Worm (Caenorhabditis elegans): ENCODE data around the gene F41G4.7.

Gene F41G4.7

DNA sequence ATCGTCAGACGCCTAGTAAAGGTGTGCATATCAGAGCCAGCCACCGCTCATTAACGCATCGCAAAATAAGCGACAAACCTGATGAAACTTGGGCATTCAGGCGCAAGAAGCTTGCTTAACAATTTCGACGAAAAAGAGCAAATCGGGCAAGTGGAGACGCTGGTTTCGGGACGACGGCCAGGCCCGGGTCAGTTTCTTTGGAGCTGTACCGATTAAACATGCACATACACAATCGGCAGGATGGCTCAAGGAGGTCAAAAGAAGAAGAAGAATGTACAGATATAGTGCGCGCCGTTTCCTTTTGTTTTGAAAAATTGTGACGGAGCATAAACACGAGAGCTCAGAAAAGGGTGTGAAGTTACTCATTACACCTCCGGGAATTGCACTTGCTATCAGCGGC, 9.7 kb downstream of the F41G4.7 start:
- TF ChIP-seq him-1 (tag; optimal IDR thresholded peaks at IDR 0.05) (no peak), W03F9.2 (tag; optimal IDR thresholded peaks at IDR 0.05) (no peak), dao-5 (tag; optimal IDR thresholded peaks at IDR 0.05) (no peak)

DNA sequence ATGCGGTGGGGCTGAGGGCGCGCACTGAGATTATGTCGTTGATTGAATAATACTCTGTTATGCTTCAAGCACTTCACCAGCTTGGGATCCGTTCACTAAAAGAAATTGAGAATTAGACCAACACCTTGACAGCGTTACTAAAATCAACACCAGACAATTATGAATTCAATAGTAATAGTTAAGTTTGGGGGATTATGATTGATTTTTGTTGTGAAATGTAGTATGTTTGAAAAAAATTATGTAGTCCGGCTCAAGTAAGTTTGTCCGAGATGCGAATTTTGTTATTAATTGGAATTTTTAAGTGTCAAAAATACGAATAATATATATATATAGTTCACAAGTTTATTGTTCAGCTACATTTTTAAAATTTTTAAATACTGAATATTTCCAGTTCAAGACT, 10.8 kb downstream of the F41G4.7 start, which contains the start of gene sto-5:
TSS of gene sto-5 (minus strand) at position 101 of the 400 bp plus-strand sequence.
- TF ChIP-seq W03F9.2 (tag; optimal IDR thresholded peaks at IDR 0.05) (no peak), dao-5 (tag; optimal IDR thresholded peaks at IDR 0.05) (no peak), him-1 (tag; optimal IDR thresholded peaks at IDR 0.05) (no peak)

DNA sequence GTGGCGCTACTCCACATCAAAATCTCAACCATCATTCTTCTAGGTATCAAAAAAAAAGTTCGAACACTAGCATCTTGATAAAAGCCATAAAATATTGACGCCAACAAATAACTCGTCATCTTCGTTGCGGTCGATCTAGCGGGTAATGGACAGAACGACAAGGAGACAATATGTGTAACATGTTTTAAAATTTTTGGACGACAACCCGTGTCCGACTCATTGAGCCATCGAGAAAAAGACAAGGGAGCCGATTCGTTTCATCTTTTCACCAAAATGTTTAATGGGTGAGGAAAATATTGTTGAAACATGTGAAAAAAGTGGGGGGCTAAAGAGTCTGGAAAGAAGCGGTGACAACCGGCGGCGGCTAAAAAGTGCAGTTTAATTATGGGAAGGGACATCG, 14.7 kb downstream of the F41G4.7 start:
- TF ChIP-seq him-1 (tag; optimal IDR thresholded peaks at IDR 0.05) (no peak), W03F9.2 (tag; optimal IDR thresholded peaks at IDR 0.05) (no peak), dao-5 (tag; optimal IDR thresholded peaks at IDR 0.05) (no peak)

DNA sequence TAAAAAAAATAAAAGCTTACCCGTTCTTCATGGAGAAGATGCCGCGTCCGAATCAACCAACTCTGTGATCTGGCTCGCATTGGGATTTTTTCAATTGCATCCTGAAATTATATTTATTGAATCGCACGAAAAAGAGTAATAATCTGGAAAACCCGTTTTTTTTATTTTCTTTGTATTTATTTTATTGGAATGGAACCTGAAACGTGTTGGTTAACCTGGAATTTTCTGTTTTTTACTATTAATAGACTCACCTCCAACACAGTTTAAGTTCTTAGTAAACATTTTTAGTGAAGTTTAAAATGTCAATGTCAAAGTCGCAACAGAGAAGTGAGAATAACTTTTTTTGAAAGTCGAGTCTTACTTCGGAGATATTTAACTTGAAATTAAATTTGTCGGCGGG, 17.9 kb downstream of the F41G4.7 start:
- no peak for TF ChIP-seq dao-5 (tag; optimal IDR thresholded peaks at IDR 0.05)
- TF ChIP-seq him-1 (tag; optimal IDR thresholded peaks at IDR 0.05), result no peak
- no peak for TF ChIP-seq W03F9.2 (tag; optimal IDR thresholded peaks at IDR 0.05)

DNA sequence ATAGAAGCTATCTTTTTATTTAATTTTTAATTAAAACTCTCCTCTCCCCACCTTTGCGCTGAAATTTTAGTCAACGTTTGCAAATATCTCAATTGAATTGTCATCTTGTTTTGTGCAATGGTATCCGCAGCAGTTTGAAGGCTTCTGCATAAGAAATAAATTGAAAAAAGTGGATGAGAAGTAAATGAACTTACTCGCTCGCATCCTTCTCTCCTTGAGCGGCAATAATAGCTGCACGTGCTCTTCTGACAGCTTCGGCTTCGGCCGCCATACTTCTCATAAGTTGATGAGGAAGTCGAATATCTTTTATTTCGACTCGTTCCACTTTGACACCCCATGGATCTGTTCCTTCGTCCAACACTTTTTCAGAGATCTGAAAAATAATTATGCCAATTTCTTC, 19.4 kb downstream of the F41G4.7 start:
- TF ChIP-seq him-1 (tag; optimal IDR thresholded peaks at IDR 0.05) (no peak), W03F9.2 (tag; optimal IDR thresholded peaks at IDR 0.05) (no peak), dao-5 (tag; optimal IDR thresholded peaks at IDR 0.05) (no peak)

DNA sequence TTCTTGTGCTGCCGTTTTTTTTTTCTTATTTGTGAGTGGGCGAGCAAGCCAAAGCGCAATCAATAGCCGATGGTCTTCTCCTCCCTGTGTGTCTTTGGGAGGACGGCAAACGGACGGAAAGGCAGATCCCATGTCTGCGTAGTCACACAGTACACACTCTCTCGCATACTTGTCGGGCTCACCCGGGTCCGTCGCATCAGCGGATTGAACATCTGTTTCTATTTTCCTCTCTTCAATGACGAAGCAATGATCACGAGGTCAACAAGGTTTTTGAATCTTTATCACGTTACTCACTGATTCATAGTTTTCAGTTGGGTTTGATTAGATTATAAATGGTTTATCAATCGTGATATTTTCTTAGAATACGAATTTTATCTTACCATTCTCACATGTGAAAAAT, 20.7 kb downstream of the F41G4.7 start:
- TF ChIP-seq W03F9.2 (tag; optimal IDR thresholded peaks at IDR 0.05) (no peak), dao-5 (tag; optimal IDR thresholded peaks at IDR 0.05) (no peak), him-1 (tag; optimal IDR thresholded peaks at IDR 0.05) (no peak)

DNA sequence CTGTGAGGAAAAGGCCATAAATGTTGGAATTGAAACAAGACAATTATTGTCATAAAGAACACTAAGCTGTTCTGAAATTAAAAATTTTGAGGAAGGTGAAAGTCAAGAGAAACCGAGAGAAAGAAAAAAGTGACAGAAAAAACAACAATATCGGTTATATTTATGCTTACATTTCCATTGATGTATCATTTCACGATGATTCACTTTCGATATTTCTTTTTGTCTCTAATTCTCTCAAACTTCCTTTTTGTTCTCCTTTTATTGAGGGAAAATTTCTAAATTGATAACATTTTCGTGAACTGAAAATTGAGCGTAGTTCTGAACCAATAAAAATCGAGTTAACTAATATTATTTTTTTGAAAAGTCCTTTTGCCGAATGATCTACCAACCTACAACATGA, 21.3 kb downstream of the F41G4.7 start:
- TF ChIP-seq W03F9.2 (tag; optimal IDR thresholded peaks at IDR 0.05) (no peak), dao-5 (tag; optimal IDR thresholded peaks at IDR 0.05) (no peak), him-1 (tag; optimal IDR thresholded peaks at IDR 0.05) (no peak)

DNA sequence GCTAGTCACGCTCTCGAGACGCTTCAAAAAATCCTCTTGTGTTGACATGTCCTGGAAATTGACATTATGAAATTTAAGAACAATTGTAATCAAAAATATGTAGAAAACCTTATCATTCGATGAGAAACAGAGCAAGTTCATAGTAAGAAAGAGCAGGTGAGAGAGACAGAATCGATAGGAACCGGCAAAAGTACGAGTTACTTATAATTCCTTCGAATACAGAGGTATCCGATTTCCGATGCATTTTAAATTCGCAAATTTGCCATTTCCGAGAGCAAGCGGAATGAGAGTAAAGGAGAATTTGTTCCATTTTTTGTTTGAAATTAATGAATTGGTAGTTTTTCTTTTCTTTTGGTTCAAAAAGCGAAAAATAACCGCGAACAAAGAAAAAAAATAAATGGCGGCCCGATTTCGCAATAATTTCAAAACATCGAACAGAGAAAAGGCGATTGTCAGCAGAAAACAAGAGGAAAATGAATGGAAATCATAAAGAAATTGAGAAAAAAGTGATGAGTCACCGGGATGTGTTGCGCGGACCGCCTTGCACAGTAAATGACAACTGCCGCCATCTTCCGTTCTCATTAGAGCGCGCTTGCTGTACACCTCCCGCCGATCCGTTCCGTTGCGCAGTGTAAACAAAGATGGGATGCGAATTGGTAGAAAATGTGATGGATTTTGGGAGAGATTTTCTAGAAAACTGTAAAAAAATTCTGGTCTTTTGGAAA, 22.4 kb downstream of the F41G4.7 start, which contains the start of gene cas-1:
TSS of gene cas-1 (minus strand) at position 51 of the 725 bp plus-strand sequence.
- no peak for TF ChIP-seq him-1 (tag; optimal IDR thresholded peaks at IDR 0.05)

DNA sequence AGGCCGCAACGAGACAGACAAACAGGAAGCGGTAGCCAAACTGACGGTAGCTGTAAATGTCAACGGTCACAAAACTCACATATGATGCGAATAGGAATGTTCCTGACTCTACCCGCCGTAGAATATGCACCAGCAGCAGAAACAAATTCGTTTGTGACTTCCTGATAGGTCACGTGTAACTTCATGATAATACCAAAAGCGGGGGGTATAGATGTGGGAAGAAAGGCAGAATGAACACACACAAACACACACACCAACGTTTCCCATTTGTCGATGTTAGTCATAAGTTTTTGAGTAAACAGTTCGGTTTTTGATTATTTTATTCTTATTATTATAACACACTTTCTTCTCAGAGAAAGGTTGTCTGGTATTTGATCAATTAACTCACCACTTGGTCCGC, 23.1 kb downstream of the F41G4.7 start:
- TF ChIP-seq dao-5 (tag; optimal IDR thresholded peaks at IDR 0.05), result no peak
- TF ChIP-seq W03F9.2 (tag; optimal IDR thresholded peaks at IDR 0.05), result no peak
- TF ChIP-seq him-1 (tag; optimal IDR thresholded peaks at IDR 0.05), result no peak

DNA sequence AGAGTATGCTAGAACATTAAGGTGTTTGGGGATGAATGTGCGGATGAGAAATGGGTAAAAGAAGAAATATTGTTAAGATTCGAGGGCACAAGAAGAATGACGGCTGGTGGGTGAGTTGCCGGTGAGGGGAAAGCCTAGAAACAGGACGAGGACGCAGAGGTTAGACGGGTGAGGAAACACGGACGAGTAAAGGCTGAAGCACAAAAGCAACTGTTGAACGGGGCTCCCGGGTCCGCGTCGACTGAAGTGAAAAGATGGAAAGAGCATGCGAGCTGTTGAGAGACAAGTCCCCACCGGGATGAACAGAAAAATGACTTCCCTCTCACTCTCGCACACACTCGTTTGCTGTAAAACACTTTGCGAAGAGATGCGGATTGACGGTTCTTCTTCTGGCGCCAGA, 24.2 kb downstream of the F41G4.7 start:
- TF ChIP-seq W03F9.2 (tag; optimal IDR thresholded peaks at IDR 0.05) (no peak), dao-5 (tag; optimal IDR thresholded peaks at IDR 0.05) (no peak), him-1 (tag; optimal IDR thresholded peaks at IDR 0.05) (no peak)

DNA sequence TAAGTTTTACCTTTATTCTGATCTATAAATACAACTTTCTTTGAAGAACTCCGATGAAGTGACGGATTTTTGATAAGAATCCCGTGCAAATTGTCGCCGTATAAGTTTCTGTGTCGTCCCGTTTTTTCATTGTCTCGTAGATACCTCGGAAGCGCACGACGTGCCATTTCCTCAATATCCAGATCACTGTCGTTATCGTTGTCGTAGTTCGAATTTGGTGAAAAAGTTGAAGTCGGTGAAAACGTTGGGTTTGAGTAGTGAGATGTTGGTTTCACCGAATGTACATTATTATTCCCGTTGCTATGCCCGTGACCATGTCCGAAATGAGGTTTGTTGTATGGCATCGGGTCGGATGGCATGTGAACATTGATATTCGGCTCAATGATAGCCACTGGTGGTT, 26.5 kb downstream of the F41G4.7 start:
- TF ChIP-seq dao-5 (tag; optimal IDR thresholded peaks at IDR 0.05), result no peak
- TF ChIP-seq him-1 (tag; optimal IDR thresholded peaks at IDR 0.05), result no peak
- TF ChIP-seq W03F9.2 (tag; optimal IDR thresholded peaks at IDR 0.05), result no peak

DNA sequence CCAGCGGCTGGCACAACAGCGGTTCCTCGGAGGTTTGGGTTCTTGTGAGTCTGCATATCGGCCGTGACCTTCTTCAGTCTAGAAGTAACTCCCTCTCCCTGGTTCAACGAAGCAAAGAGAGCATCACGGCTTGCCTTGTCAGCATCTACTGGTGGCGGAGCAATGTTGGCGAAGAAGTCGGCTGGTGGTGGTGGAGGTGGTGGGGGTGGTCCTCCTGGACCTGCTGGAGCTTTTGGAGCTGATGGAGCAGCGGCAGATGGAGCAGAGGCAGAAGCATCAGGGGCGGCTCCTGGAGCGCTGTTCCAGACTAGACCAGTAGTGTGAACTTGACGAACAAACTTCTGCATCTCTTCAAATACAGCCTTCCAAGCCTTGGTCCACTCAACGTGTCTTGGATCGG, 27.7 kb downstream of the F41G4.7 start:
- TF ChIP-seq W03F9.2 (tag; optimal IDR thresholded peaks at IDR 0.05) (no peak), him-1 (tag; optimal IDR thresholded peaks at IDR 0.05) (no peak), dao-5 (tag; optimal IDR thresholded peaks at IDR 0.05) (no peak)

DNA sequence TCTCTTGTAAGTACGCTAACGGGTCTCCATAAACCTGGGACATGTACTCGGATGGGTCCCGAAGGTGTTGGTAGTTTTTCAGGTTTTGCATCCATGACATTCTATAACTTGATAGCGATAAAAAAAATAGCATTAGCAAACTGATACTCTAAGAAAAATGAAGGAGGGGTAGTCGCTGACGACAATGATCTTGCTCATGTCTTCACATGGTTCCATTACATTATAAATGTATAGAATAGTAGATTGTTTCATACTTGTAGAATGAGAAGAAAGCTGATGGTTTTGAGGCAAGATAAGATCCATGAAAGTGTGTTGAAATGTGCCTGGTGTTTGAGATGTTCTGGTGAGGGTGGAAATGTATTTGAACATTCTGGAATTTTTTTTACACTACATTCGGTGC, 29.2 kb downstream of the F41G4.7 start, which contains the start of gene mec-4:
TSS of gene mec-4 (minus strand) at position 101 of the 400 bp plus-strand sequence.
- TF ChIP-seq dao-5 (tag; optimal IDR thresholded peaks at IDR 0.05) (no peak), W03F9.2 (tag; optimal IDR thresholded peaks at IDR 0.05) (no peak), him-1 (tag; optimal IDR thresholded peaks at IDR 0.05) (no peak)

DNA sequence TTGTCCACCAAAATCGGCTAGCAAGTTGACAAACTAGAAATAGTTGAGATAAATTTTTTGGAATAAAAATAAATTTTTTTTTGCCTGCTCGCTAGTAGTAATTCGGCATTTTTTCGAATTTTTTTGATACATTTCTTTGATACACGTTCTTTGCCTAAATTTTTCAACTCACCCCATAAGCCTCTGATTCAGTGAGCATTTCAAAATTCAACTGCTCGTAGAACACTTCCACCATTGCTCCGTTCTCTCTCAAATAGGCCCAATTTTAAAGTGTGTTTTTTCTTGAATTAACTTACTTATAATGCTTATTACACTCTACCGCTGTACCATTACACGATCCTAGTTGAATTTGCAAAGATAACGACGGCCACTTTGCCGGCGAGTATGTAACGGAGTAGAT, 32.7 kb downstream of the F41G4.7 start:
- TF ChIP-seq W03F9.2 (tag; optimal IDR thresholded peaks at IDR 0.05) (no peak), him-1 (tag; optimal IDR thresholded peaks at IDR 0.05) (no peak), dao-5 (tag; optimal IDR thresholded peaks at IDR 0.05) (no peak)

DNA sequence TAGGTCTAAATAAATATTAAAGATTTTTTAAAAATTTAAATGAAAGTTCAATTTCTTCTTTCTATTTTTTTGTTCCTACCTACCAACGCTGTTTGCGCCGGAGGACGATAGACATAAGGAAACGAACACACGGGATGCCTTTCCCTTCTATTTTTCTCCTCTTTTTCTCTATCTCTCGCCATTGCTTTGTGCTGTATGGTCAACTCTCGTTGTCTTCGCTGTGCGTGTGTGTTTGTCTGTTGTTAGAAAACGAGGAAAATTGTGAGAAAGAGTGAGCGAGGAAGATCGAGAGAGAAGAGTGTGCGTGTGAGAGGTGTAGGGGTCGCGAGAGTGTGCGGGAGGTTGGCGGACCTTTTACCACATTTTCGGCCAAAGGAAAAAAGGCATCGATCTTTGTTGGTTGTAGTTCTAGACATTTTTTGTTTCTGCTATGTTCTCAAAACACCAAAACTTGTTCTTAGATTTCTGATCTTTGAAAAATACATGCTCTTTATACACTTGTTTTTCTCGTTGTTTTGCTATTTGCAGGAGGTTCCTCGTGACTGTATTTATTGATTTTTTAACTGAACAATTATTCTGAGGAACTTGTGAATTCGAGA, 37.0 kb downstream of the F41G4.7 start:
- no peak for TF ChIP-seq dao-5 (tag; optimal IDR thresholded peaks at IDR 0.05)
- TF ChIP-seq him-1 (tag; optimal IDR thresholded peaks at IDR 0.05), result no peak
- peak; percentile 23 for TF ChIP-seq W03F9.2 (tag; optimal IDR thresholded peaks at IDR 0.05)
